Worm (Caenorhabditis elegans): ENCODE data around the gene C37C3.17.
A peak's percentile ranks its signal among the peaks of the same experiment; 100 is the strongest.

C37C3.17 gene

ce11 chrV:7861792-7862191 is at the start of gene C37C3.17:
C37C3.17 (minus strand) TSS chrV:7861892.
- TF ChIP-seq madf-5 (GFP tag; IDR thresholded peaks at IDR 0.05) (no peak), nhr-111 (GFP tag; optimal IDR thresholded peaks at IDR 0.05) (no peak), nhr-11 (tag; optimal IDR thresholded peaks at IDR 0.05) (no peak), F37D6.2 (tag; optimal IDR thresholded peaks at IDR 0.05) (no peak)

DNA sequence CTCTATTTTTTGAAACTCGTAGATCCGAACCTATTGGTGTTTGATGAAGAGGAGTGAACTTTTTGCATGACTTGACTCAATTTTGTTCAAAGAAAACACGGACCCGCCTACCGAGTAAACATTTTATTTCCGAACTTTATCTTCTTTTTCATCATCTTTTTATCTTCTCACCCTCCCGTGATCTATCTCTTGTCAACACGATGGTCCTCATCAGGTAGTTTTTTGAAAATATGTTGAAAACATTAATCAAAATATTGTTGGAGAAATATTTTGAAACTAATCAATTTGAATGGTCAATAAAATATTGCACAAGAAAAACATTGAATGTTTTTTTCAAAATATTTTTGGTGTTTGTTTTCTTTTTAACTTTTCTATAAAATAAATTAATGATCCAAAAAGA is 46.7 kb upstream of the C37C3.17 start:
- TF ChIP-seq dmd-6 (GFP tag; IDR thresholded peaks at IDR 0.05): no peak
- no peak for TF ChIP-seq nhr-28 (tag; optimal IDR thresholded peaks at IDR 0.05)
- no peak for TF ChIP-seq dmd-9 (GFP tag; IDR thresholded peaks at IDR 0.05)
- no peak for TF ChIP-seq T26A8.4 (GFP tag; IDR thresholded peaks at IDR 0.05)
- peak in 1 of 2 experiments; percentile 94 for TF ChIP-seq daf-16 (GFP tag; optimal IDR thresholded peaks at IDR 0.05)
- no peak for TF ChIP-seq daf-16 (tag; optimal IDR thresholded peaks at IDR 0.05)
- no peak for TF ChIP-seq zip-2 (tag; optimal IDR thresholded peaks at IDR 0.05)

ce11 chrV:7904389-7904788 is 42.7 kb upstream of the C37C3.17 start:
- peak in 1 of 2 experiments; percentile 80 for TF ChIP-seq unc-62 (GFP tag; optimal IDR thresholded peaks at IDR 0.05 in 1 of 2)
- no peak for TF ChIP-seq unc-62 (tag; optimal IDR thresholded peaks at IDR 0.05)
- TF ChIP-seq fkh-10 (GFP tag; optimal IDR thresholded peaks at IDR 0.05): peak; percentile 92
- TF ChIP-seq daf-19 (GFP tag; conservative IDR thresholded peaks at IDR 0.05): no peak
- no peak for TF ChIP-seq F44E2.7 (GFP tag; IDR thresholded peaks at IDR 0.05)

- TF ChIP-seq lsy-2 (tag; optimal IDR thresholded peaks at IDR 0.05) (no peak), mxl-2 (GFP tag; conservative IDR thresholded peaks at IDR 0.05) (no peak), ZK546.5 (tag; optimal IDR thresholded peaks at IDR 0.05) (no peak), zip-2 (tag; optimal IDR thresholded peaks at IDR 0.05) (no peak), snpc-4 (tag; optimal IDR thresholded peaks at IDR 0.05) (no peak), Y105C5A.15 (GFP tag; IDR thresholded peaks at IDR 0.05) (no peak), T20F7.1 (GFP tag; optimal IDR thresholded peaks at IDR 0.05) (no peak), jun-1 (tag; optimal IDR thresholded peaks at IDR 0.05) (no peak), lin-13 (GFP tag; optimal IDR thresholded peaks at IDR 0.05) (no peak), lin-38 (GFP tag; IDR thresholded peaks at IDR 0.05) (no peak), aha-1 (tag) (no peak)
Measured at ce11 chrV:7901222-7901621, 39.5 kb upstream of the C37C3.17 start.

DNA sequence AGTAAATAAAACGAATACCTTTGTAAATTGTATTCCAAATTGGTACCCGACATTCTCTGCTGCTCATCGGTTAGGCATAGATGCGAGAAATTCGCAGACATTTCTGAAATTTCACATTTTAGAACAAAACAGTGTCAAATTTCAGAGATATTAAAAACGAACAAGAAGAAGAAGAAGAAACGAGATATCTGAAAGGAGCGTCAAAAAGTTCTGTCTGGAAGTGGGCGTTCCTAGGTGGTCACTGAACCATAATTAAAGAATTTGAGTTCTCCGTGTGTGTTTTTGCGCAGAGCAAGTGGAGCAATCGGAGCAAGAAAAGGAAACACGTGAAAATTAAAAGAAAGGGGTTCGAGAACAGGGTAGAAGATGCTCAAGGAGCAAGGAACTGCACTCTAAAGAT is 38.1 kb upstream of the C37C3.17 start, which contains the start of gene F40A3.7:
TSS of gene F40A3.7 (minus strand) at position 101 of the 400 bp plus-strand sequence.
- TF ChIP-seq nhr-111 (GFP tag; optimal IDR thresholded peaks at IDR 0.05): no peak
- TF ChIP-seq tag-97 (GFP tag; IDR thresholded peaks at IDR 0.05): no peak
- TF ChIP-seq nhr-10 (tag; optimal IDR thresholded peaks at IDR 0.05): no peak
- no peak for TF ChIP-seq saeg-2 (GFP tag; IDR thresholded peaks at IDR 0.05)
- TF ChIP-seq lim-7 (GFP tag; IDR thresholded peaks at IDR 0.05): no peak
- no peak for TF ChIP-seq ama-1 (optimal IDR thresholded peaks at IDR 0.05)
- no peak for TF ChIP-seq zip-2 (tag; optimal IDR thresholded peaks at IDR 0.05)
- no peak for TF ChIP-seq snpc-4 (tag; optimal IDR thresholded peaks at IDR 0.05)
- TF ChIP-seq ceh-28 (tag; optimal IDR thresholded peaks at IDR 0.05): no peak

DNA sequence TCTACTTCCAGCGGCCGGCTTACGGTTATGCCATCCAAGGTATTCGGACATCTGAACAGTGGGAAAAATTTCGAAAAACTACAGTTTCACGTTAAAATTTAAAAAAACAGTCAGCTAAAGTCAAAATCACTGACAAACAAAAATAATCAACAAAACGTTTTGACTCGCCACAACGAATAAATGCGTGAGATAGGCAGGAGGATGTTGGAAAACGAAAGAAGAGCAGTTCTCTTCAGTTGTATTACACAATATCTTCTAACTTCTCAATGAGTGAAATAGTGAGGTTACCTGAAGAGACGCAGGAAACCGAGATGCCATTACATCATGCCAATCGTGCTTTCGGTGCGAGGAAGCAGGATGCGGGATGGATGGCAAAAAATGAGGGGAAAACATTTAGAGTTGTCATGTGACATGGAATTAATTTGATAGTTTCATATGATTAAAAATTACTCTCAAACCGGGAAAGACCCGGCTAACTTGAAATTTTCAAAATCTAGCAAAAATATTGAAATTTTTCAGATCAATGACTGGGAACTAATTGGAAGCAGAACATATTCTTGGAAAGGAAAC is 32.2 kb upstream of the C37C3.17 start, which contains the start of gene F40A3.6:
TSS of gene F40A3.6 (minus strand) at position 51 of the 570 bp plus-strand sequence.
- TF ChIP-seq zip-2 (tag; optimal IDR thresholded peaks at IDR 0.05) (no peak), unc-62 (GFP tag; optimal IDR thresholded peaks at IDR 0.05 in 1 of 2) (peak in 1 of 2 experiments; percentile 44), unc-62 (tag; optimal IDR thresholded peaks at IDR 0.05) (no peak), Y75B8A.6 (GFP tag; IDR thresholded peaks at IDR 0.05) (no peak), daf-16 (GFP tag; optimal IDR thresholded peaks at IDR 0.05) (peak in 1 of 2 experiments; percentile 58), daf-16 (tag; optimal IDR thresholded peaks at IDR 0.05) (no peak), nhr-11 (tag; optimal IDR thresholded peaks at IDR 0.05) (peak; percentile 47), hlh-11 (tag; optimal IDR thresholded peaks at IDR 0.05) (peak; percentile 25), snpc-1.2 (GFP tag; IDR thresholded peaks at IDR 0.05) (no peak)
